Worm (Caenorhabditis elegans): Measurements from ENCODE around the gene nhr-93.

The nhr-93 gene

DNA sequence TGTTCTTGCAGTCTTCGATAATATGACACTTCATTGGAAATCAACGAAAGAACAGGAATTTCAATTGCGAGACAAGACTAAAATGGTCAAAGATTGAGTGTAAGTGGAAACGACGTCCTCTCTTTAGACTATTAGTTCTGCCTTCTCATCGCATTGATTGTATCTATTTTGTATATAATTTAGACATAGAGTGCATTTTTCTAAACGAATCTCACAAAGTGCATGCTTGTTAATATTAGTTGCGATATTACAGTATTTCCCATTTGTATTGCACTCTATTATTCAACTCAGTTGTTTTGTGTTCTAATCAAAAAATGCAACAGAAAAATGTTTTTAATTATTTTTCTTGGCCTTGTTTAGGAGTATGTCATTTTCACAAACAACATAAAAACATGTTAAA lies at the start of gene nhr-93:
nhr-93 (minus strand) TSS at position 101 of the 400 bp plus-strand sequence.
- TF ChIP-seq jun-1 (tag; optimal IDR thresholded peaks at IDR 0.05) (no peak), ceh-90 (tag; optimal IDR thresholded peaks at IDR 0.05) (no peak), rnt-1 (tag; optimal IDR thresholded peaks at IDR 0.05) (no peak), nhr-85 (tag) (no peak), ceh-63 (GFP tag; optimal IDR thresholded peaks at IDR 0.05) (no peak), lin-39 (tag; optimal IDR thresholded peaks at IDR 0.05) (no peak), mdl-1 (tag; optimal IDR thresholded peaks at IDR 0.05) (no peak), mep-1 (tag; optimal IDR thresholded peaks at IDR 0.05) (no peak), grh-1 (GFP tag; IDR thresholded peaks at IDR 0.05) (no peak), hlh-4 (tag; optimal IDR thresholded peaks at IDR 0.05) (no peak), ceh-88 (GFP tag; IDR thresholded peaks at IDR 0.05) (no peak)

DNA sequence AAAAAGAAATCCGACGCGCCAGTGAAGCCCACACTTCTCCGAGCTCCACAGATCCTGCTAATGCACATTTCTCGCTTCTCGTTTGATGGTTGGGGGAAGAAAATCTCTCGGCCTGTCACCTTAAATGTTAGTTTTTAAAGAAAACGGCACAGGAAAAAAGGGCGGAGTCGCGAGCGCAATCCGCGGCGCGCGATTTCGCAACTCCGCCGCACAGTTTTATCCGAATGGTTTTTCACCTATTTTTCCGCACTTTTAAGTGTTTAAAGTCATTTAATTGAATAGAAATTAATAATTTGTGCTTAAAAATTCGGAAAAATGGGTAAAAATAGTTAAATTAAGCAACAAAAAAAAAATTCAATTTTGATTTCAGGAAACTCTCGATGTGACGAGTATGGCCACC lies 49.4 kb upstream of the nhr-93 start:
- TF ChIP-seq ztf-4 (tag; optimal IDR thresholded peaks at IDR 0.05) (no peak), C16A3.4 (tag; optimal IDR thresholded peaks at IDR 0.05) (peak; percentile 14), nhr-20 (tag; optimal IDR thresholded peaks at IDR 0.05) (peak; percentile 29), zip-4 (GFP tag; optimal IDR thresholded peaks at IDR 0.05) (peak; percentile 1), fkh-10 (GFP tag; optimal IDR thresholded peaks at IDR 0.05) (no peak), swsn-7 (tag; optimal IDR thresholded peaks at IDR 0.05) (peak; percentile 47), efl-1 (optimal IDR thresholded peaks at IDR 0.05) (peak in 1 of 2 experiments; percentile 34), efl-1 (GFP tag; optimal IDR thresholded peaks at IDR 0.05 in 1 of 2) (peak in 1 of 2 experiments; percentile 88), lsy-2 (tag; optimal IDR thresholded peaks at IDR 0.05) (peak; percentile 19 to 38), unc-130 (tag; optimal IDR thresholded peaks at IDR 0.05) (peak; percentile 20), nhr-11 (tag; optimal IDR thresholded peaks at IDR 0.05) (no peak), pax-3 (tag; optimal IDR thresholded peaks at IDR 0.05) (no peak), nhr-12 (tag; optimal IDR thresholded peaks at IDR 0.05) (no peak), nhr-90 (tag; optimal IDR thresholded peaks at IDR 0.05; ENCODE audit: poor library complexity) (no peak), nhr-28 (tag; optimal IDR thresholded peaks at IDR 0.05) (no peak), dpl-1 (GFP tag; optimal IDR thresholded peaks at IDR 0.05) (peak; percentile 10 to 16 (median 15)), snu-23 (GFP tag; optimal IDR thresholded peaks at IDR 0.05) (peak; percentile 21), lin-15B (tag; optimal IDR thresholded peaks at IDR 0.05) (no peak), dsc-1 (tag; optimal IDR thresholded peaks at IDR 0.05) (peak; percentile 6), lin-39 (tag; optimal IDR thresholded peaks at IDR 0.05) (no peak), sup-37 (GFP tag; optimal IDR thresholded peaks at IDR 0.05) (no peak), nhr-71 (tag; optimal IDR thresholded peaks at IDR 0.05) (peak; percentile 48), nhr-19 (GFP tag; conservative IDR thresholded peaks at IDR 0.05) (peak; percentile 38), blmp-1 (tag; optimal IDR thresholded peaks at IDR 0.05) (no peak), ceh-63 (GFP tag; optimal IDR thresholded peaks at IDR 0.05) (no peak), ets-5 (GFP tag; IDR thresholded peaks at IDR 0.05) (no peak), mef-2 (tag; optimal IDR thresholded peaks at IDR 0.05) (no peak), hlh-4 (tag; optimal IDR thresholded peaks at IDR 0.05) (no peak), elt-3 (tag; optimal IDR thresholded peaks at IDR 0.05) (no peak), lin-35 (GFP tag; optimal IDR thresholded peaks at IDR 0.05) (peak; percentile 13 to 20), ceh-82 (tag; optimal IDR thresholded peaks at IDR 0.05) (peak in 2 of 3 experiments; percentile 14 to 21), grh-1 (GFP tag; IDR thresholded peaks at IDR 0.05) (no peak), lin-14 (GFP tag; optimal IDR thresholded peaks at IDR 0.05) (peak; percentile 21), egl-13 (tag; optimal IDR thresholded peaks at IDR 0.05) (no peak), tbx-2 (tag; optimal IDR thresholded peaks at IDR 0.05) (peak; percentile 12), nhr-85 (tag) (peak; percentile 36), pag-3 (tag; optimal IDR thresholded peaks at IDR 0.05; ENCODE audit: borderline replicate concordance, insufficient read depth) (no peak), rnt-1 (tag; optimal IDR thresholded peaks at IDR 0.05) (peak; percentile 30), ceh-88 (GFP tag; IDR thresholded peaks at IDR 0.05) (no peak), xbp-1 (tag; optimal IDR thresholded peaks at IDR 0.05) (peak; percentile 32), vab-15 (tag; optimal IDR thresholded peaks at IDR 0.05) (no peak), tlp-1 (tag; optimal IDR thresholded peaks at IDR 0.05) (no peak)

Measured in whole organism, L1 larva.